Fruit fly (Drosophila melanogaster) whole organism, embryonic: ENCODE measurements around the gene smid.

Source experiments
- Atf6 ChIP-seq: fragments of 200-800 bp; sonication (Bioruptor generic); IDR thresholded peaks from 2 replicates; pipeline ENCODE4 v1.3.6; 2022; ENCODE audit warnings: missing biosample characterization, missing genetic modification characterization
- CG10565 ChIP-seq: fragments of 200-800 bp; sonication (Bioruptor generic); optimal IDR thresholded peaks from 3 replicates; lab custom pipeline; 2016; ENCODE audit warnings: missing biosample characterization, mild to moderate bottlenecking, missing genetic modification characterization
- CG11085 ChIP-seq: fragments of 200-800 bp; sonication (Bioruptor generic); IDR thresholded peaks from 2 replicates; pipeline ENCODE4 v1.3.6; 2022; ENCODE audit warnings: missing biosample characterization, missing genetic modification characterization
- CG12071 ChIP-seq: fragments of 200-800 bp; sonication (Bioruptor generic); optimal IDR thresholded peaks from 3 replicates; lab custom pipeline; 2018; ENCODE audit warnings: missing biosample characterization, mild to moderate bottlenecking, missing genetic modification characterization
- CG14710 ChIP-seq: fragments of 200-800 bp; sonication (Bioruptor generic); optimal IDR thresholded peaks from 3 replicates; lab custom pipeline; 2019; ENCODE audit warnings: missing biosample characterization, mild to moderate bottlenecking, missing genetic modification characterization, moderate library complexity
- CG14965 ChIP-seq: fragments of 200-800 bp; sonication (Bioruptor generic); optimal IDR thresholded peaks from 2 replicates; lab custom pipeline; 2016; ENCODE audit warnings: missing biosample characterization, missing genetic modification characterization, borderline replicate concordance
- CG15269 ChIP-seq: fragments of 200-800 bp; sonication (Bioruptor generic); optimal IDR thresholded peaks from 2 replicates; lab custom pipeline; 2018; ENCODE audit warnings: missing biosample characterization, mild to moderate bottlenecking, missing genetic modification characterization, moderate library complexity
- CG15479 ChIP-seq: fragments of 200-800 bp; sonication (Bioruptor generic); optimal IDR thresholded peaks from 3 replicates; lab custom pipeline; 2019; ENCODE audit warnings: missing biosample characterization, mild to moderate bottlenecking, missing genetic modification characterization, moderate library complexity
- CG15696 ChIP-seq: fragments of 200-800 bp; sonication (Bioruptor generic); optimal IDR thresholded peaks from 2 replicates; lab custom pipeline; 2019; ENCODE audit warnings: missing biosample characterization, mild to moderate bottlenecking, missing genetic modification characterization, moderate library complexity
- CG16779 ChIP-seq: fragments of 200-800 bp; sonication (Bioruptor generic); IDR thresholded peaks from 2 replicates; pipeline ENCODE4 v1.3.6; 2022; ENCODE audit warnings: missing biosample characterization, missing genetic modification characterization
- CG17568 ChIP-seq: fragments of 200-800 bp; sonication (Bioruptor generic); optimal IDR thresholded peaks from 2 replicates; lab custom pipeline; 2018; ENCODE audit warnings: missing biosample characterization, mild to moderate bottlenecking, missing genetic modification characterization, moderate library complexity
- CG18262 ChIP-seq: fragments of 200-800 bp; optimal IDR thresholded peaks from 3 replicates; lab custom pipeline; 2019; ENCODE audit warnings: missing biosample characterization, mild to moderate bottlenecking, missing genetic modification characterization, moderate library complexity
- CG18476 ChIP-seq: fragments of 200-800 bp; sonication (Bioruptor generic); optimal IDR thresholded peaks from 2 replicates; lab custom pipeline; 2016; ENCODE audit warnings: missing biosample characterization, mild to moderate bottlenecking, missing genetic modification characterization
- CG2202 ChIP-seq: fragments of 200-800 bp; sonication (Bioruptor generic); optimal IDR thresholded peaks from 2 replicates; lab custom pipeline; 2018; ENCODE audit warnings: missing biosample characterization, mild to moderate bottlenecking, missing genetic modification characterization
- CG42726 ChIP-seq: fragments of 200-800 bp; sonication (Bioruptor generic); IDR thresholded peaks from 2 replicates; pipeline ENCODE4 v1.3.6; 2022; ENCODE audit warnings: missing biosample characterization, missing genetic modification characterization; ENCODE audit not compliant: partially characterized antibody
- CG6272 ChIP-seq: fragments of 200-800 bp; sonication (Bioruptor generic); IDR thresholded peaks from 2 replicates; pipeline ENCODE4 v1.3.6; 2022; ENCODE audit warnings: missing biosample characterization, missing genetic modification characterization
- CG6654 ChIP-seq: fragments of 200-800 bp; sonication (Bioruptor generic); optimal IDR thresholded peaks from 2 replicates; lab custom pipeline; 2017; ENCODE audit warnings: missing biosample characterization, mild to moderate bottlenecking, missing genetic modification characterization
- CG6765 ChIP-seq: fragments of 200-800 bp; sonication (Bioruptor generic); optimal IDR thresholded peaks from 3 replicates; lab custom pipeline; 2017; ENCODE audit warnings: missing biosample characterization, mild to moderate bottlenecking, missing genetic modification characterization
- CG6854 ChIP-seq: fragments of 200-800 bp; sonication (Bioruptor generic); optimal IDR thresholded peaks from 3 replicates; lab custom pipeline; 2017; ENCODE audit warnings: missing biosample characterization, mild to moderate bottlenecking, missing genetic modification characterization
- CG7839 ChIP-seq: fragments of 200-800 bp; sonication (Bioruptor generic); optimal IDR thresholded peaks from 3 replicates; lab custom pipeline; 2018; ENCODE audit warnings: missing biosample characterization, mild to moderate bottlenecking, missing genetic modification characterization, moderate library complexity
- CG7963 ChIP-seq: fragments of 200-800 bp; sonication (Bioruptor generic); IDR thresholded peaks from 3 replicates; pipeline ENCODE4 v1.3.6; 2022; ENCODE audit warnings: missing biosample characterization, missing genetic modification characterization; ENCODE audit not compliant: partially characterized antibody
- Eip74EF ChIP-seq, 2 experiments: fragments of 200-800 bp in 1 of 2; fragments of >200 bp in 1 of 2; sonication (Bioruptor generic) in 1 of 2; optimal IDR thresholded peaks; 2 replicates each; lab custom pipeline; 2017 to 2019; ENCODE audit warnings: missing biosample characterization in 2 of 2, missing genetic modification characterization in 2 of 2, mild to moderate bottlenecking in 1 of 2, moderate library complexity in 1 of 2
- Ets97D ChIP-seq: fragments of 200-800 bp; sonication (Bioruptor generic); optimal IDR thresholded peaks from 3 replicates; lab custom pipeline; 2016; ENCODE audit warnings: missing biosample characterization, missing genetic modification characterization
- Gsc ChIP-seq: fragments of 200-800 bp; sonication (Bioruptor generic); IDR thresholded peaks from 2 replicates; pipeline ENCODE4 v1.3.6; 2022; ENCODE audit warnings: missing biosample characterization, missing genetic modification characterization
- HLHmδ ChIP-seq: fragments of 200-800 bp; sonication (Bioruptor generic); optimal IDR thresholded peaks from 2 replicates; lab custom pipeline; 2018; ENCODE audit warnings: missing biosample characterization, mild to moderate bottlenecking, missing genetic modification characterization, moderate library complexity
- HmgD ChIP-seq: fragments of 200-800 bp; sonication (Bioruptor generic); optimal IDR thresholded peaks from 3 replicates; lab custom pipeline; 2016; ENCODE audit warnings: missing biosample characterization, missing genetic modification characterization
- Lim3 ChIP-seq: fragments of 200-800 bp; sonication (Bioruptor generic); IDR thresholded peaks from 2 replicates; pipeline ENCODE4 v1.3.6; 2022; ENCODE audit warnings: missing biosample characterization, missing genetic modification characterization
- NK7.1 ChIP-seq: fragments of 200-800 bp; sonication (Bioruptor generic); optimal IDR thresholded peaks from 3 replicates; lab custom pipeline; 2016; ENCODE audit warnings: missing biosample characterization, missing genetic modification characterization
- Opbp ChIP-seq: fragments of 200-800 bp; sonication (Bioruptor generic); IDR thresholded peaks from 3 replicates; pipeline ENCODE4 v1.3.6; 2022; ENCODE audit warnings: missing biosample characterization, missing genetic modification characterization; ENCODE audit not compliant: partially characterized antibody
- ash1 ChIP-seq: fragments of 200-800 bp; sonication (Bioruptor generic); optimal IDR thresholded peaks from 2 replicates; lab custom pipeline; 2018; ENCODE audit warnings: missing biosample characterization, mild to moderate bottlenecking, missing genetic modification characterization
- bsh ChIP-seq, 2 experiments: fragments of 200-800 bp; sonication (Bioruptor generic); optimal IDR thresholded peaks; 2 replicates each; lab custom pipeline; 2017 to 2018; ENCODE audit warnings: mild to moderate bottlenecking in 2 of 2, missing biosample characterization in 2 of 2, missing genetic modification characterization in 2 of 2, moderate library complexity in 1 of 2
- cg ChIP-seq: fragments of 200-800 bp; sonication (Bioruptor generic); optimal IDR thresholded peaks from 3 replicates; lab custom pipeline; 2019; ENCODE audit warnings: missing biosample characterization, mild to moderate bottlenecking, missing genetic modification characterization, moderate library complexity
- dan ChIP-seq: fragments of 200-800 bp; sonication (Bioruptor generic); IDR thresholded peaks from 2 replicates; pipeline ENCODE4 v1.3.6; 2022; ENCODE audit warnings: missing biosample characterization, missing genetic modification characterization
- gem ChIP-seq: fragments of 200-800 bp; sonication (Bioruptor generic); optimal IDR thresholded peaks from 2 replicates; lab custom pipeline; 2019; ENCODE audit warnings: missing biosample characterization, mild to moderate bottlenecking, missing genetic modification characterization, moderate library complexity
- hth ChIP-seq: fragments of >200 bp; optimal IDR thresholded peaks from 2 replicates; lab custom pipeline; 2017; ENCODE audit warnings: inconsistent platforms
- insv ChIP-seq, 2 experiments: fragments of 200-800 bp; sonication (Bioruptor generic); optimal IDR thresholded peaks; 3 replicates each; lab custom pipeline; 2016 to 2018; ENCODE audit warnings: missing biosample characterization in 2 of 2, missing genetic modification characterization in 2 of 2
- lab ChIP-seq: fragments of 200-800 bp; sonication (Bioruptor generic); optimal IDR thresholded peaks from 3 replicates; lab custom pipeline; 2017; ENCODE audit warnings: missing biosample characterization, missing genetic modification characterization, mild to moderate bottlenecking, moderate library complexity, missing genetic modification reagents
- lov ChIP-seq, 2 experiments: fragments of 200-800 bp in 1 of 2; fragments of >200 bp in 1 of 2; sonication (Bioruptor generic) in 1 of 2; IDR thresholded peaks in 1 of 2; optimal IDR thresholded peaks in 1 of 2; 2 replicates in 1 of 2; 3 replicates in 1 of 2; pipeline versions ENCODE4 v1.3.6 to Lab custom; 2017 to 2022; ENCODE audit warnings: missing biosample characterization in 1 of 2, missing genetic modification characterization in 1 of 2
- nerfin-1 ChIP-seq: fragments of 200-800 bp; sonication (Bioruptor generic); optimal IDR thresholded peaks from 3 replicates; lab custom pipeline; 2019; ENCODE audit warnings: missing biosample characterization, mild to moderate bottlenecking, missing genetic modification characterization, moderate library complexity
- pb ChIP-seq: fragments of 200-800 bp; sonication (Bioruptor generic); optimal IDR thresholded peaks from 3 replicates; lab custom pipeline; 2016; ENCODE audit warnings: missing biosample characterization, missing genetic modification characterization
- pros ChIP-seq: fragments of 200-800 bp; sonication (Bioruptor generic); optimal IDR thresholded peaks from 3 replicates; lab custom pipeline; 2019; ENCODE audit warnings: missing biosample characterization, mild to moderate bottlenecking, missing genetic modification characterization, moderate library complexity
- ro ChIP-seq: fragments of 200-800 bp; sonication (Bioruptor generic); IDR thresholded peaks from 2 replicates; pipeline ENCODE4 v1.3.6; 2022; ENCODE audit warnings: missing biosample characterization, missing genetic modification characterization
- salm ChIP-seq: fragments of 200-800 bp; sonication (Bioruptor generic); optimal IDR thresholded peaks from 2 replicates; lab custom pipeline; 2018; ENCODE audit warnings: missing biosample characterization, mild to moderate bottlenecking, missing genetic modification characterization
- schlank ChIP-seq: fragments of 200-800 bp; sonication (Bioruptor generic); optimal IDR thresholded peaks from 2 replicates; lab custom pipeline; 2018; ENCODE audit warnings: missing biosample characterization, mild to moderate bottlenecking, missing genetic modification characterization
- sima ChIP-seq: fragments of 200-800 bp; sonication (Bioruptor generic); optimal IDR thresholded peaks from 2 replicates; lab custom pipeline; 2016; ENCODE audit warnings: missing biosample characterization, missing genetic modification characterization
- trh ChIP-seq: fragments of 200-800 bp; sonication (Bioruptor generic); optimal IDR thresholded peaks from 2 replicates; lab custom pipeline; 2016; ENCODE audit warnings: missing biosample characterization, missing genetic modification characterization
- twi ChIP-seq: fragments of 200-800 bp; optimal IDR thresholded peaks from 2 replicates; lab custom pipeline; 2019; ENCODE audit warnings: missing biosample characterization, mild to moderate bottlenecking, missing genetic modification characterization, moderate library complexity
- vfl ChIP-seq: fragments of 200-800 bp; sonication (Bioruptor generic); optimal IDR thresholded peaks from 2 replicates; lab custom pipeline; 2016; ENCODE audit warnings: missing biosample characterization, missing genetic modification characterization
- zfh1 ChIP-seq: fragments of 200-800 bp; sonication (Bioruptor generic); IDR thresholded peaks from 3 replicates; pipeline ENCODE4 v1.3.6; 2022; ENCODE audit warnings: missing biosample characterization, missing genetic modification characterization

Gene smid

dm6 chr3L:7339216-7339742, 42.1 kb upstream of the smid start, which contains the start of the genes lark and eco (continued):
- TF ChIP-seq CG6765 (no peak), CG17568 (no peak), HmgD (peak; percentile 3), CG18476 (GFP tag; lab: Kevin White, UChicago) (no peak), Atf6 (GFP tag; lab: Robert Waterston, UW) (0 out of 2 replicates have a peak, but pooled peaks have one; percentile 9), dan (GFP tag; lab: Robert Waterston, UW) (no peak), schlank (tag; lab: Kevin White, UChicago) (no peak), Lim3 (GFP tag; lab: Robert Waterston, UW) (no peak), CG10565 (GFP tag; lab: Kevin White, UChicago) (no peak), ash1 (GFP tag; lab: Kevin White, UChicago) (no peak), CG6854 (GFP tag; lab: Kevin White, UChicago) (no peak), lab (GFP tag; lab: Kevin White, UChicago) (no peak), Ets97D (GFP tag; lab: Kevin White, UChicago) (peak; percentile 44), zfh1 (GFP tag; lab: Robert Waterston, UW) (no peak), trh (GFP tag; lab: Kevin White, UChicago) (no peak), CG18262 (tag; lab: Kevin White, UChicago) (no peak), CG11085 (GFP tag; lab: Robert Waterston, UW) (no peak), CG15479 (GFP tag; lab: Kevin White, UChicago) (no peak), CG6272 (GFP tag; lab: Robert Waterston, UW) (no peak), pros (GFP tag; lab: Kevin White, UChicago) (no peak), CG14710 (tag; lab: Kevin White, UChicago) (peak; percentile 64), NK7.1 (no peak), sima (GFP tag; lab: Kevin White, UChicago) (no peak), CG15696 (no peak), bsh (GFP tag; optimal IDR thresholded peaks at IDR 0.05; lab: Kevin White, UChicago) (peak in 1 of 2 experiments; percentile 17), ro (GFP tag; lab: Robert Waterston, UW) (no peak), hth (lab: Kevin White, UChicago) (no peak), CG42726 (GFP tag; lab: Robert Waterston, UW) (peak; percentile 31; the same call in 1 of the 2 replicates), lov (optimal IDR thresholded peaks at IDR 0.05; lab: Kevin White, UChicago) (no peak), lov (GFP tag; IDR thresholded peaks at IDR 0.05; lab: Robert Waterston, UW) (no peak), pb (no peak), insv (GFP tag; optimal IDR thresholded peaks at IDR 0.05; lab: Kevin White, UChicago) (no peak), CG16779 (GFP tag; lab: Robert Waterston, UW) (no peak), HLHmδ (no peak), cg (GFP tag; lab: Kevin White, UChicago) (no peak), Eip74EF (GFP tag; optimal IDR thresholded peaks at IDR 0.05; lab: Kevin White, UChicago) (no peak), vfl (GFP tag; lab: Kevin White, UChicago) (no peak), CG15269 (tag; lab: Kevin White, UChicago) (no peak), CG12071 (GFP tag; lab: Kevin White, UChicago) (no peak), CG7839 (tag; lab: Kevin White, UChicago) (no peak), gem (no peak), CG2202 (no peak), CG6654 (GFP tag; lab: Kevin White, UChicago) (no peak), twi (no peak), salm (no peak), CG14965 (no peak), nerfin-1 (no peak), CG7963 (GFP tag; lab: Robert Waterston, UW) (no peak), Gsc (GFP tag; lab: Robert Waterston, UW) (no peak), Opbp (GFP tag; lab: Robert Waterston, UW) (peak; percentile 40; the same call in 1 of the 3 replicates)
